Fruit fly (Drosophila melanogaster) whole organism, adult: ENCODE measurements around the gene GstZ1.

Experiments used
- CG11617 ChIP-seq: fragments of 200-800 bp; sonication (Bioruptor generic); optimal IDR thresholded peaks from 2 replicates; lab custom pipeline; 2017; ENCODE audit warnings: mild to moderate bottlenecking, missing biosample characterization, missing genetic modification reagents, missing genetic modification characterization
- CG14711 ChIP-seq: fragments of 200-800 bp; sonication (Bioruptor generic); optimal IDR thresholded peaks from 2 replicates; lab custom pipeline; 2018; ENCODE audit warnings: missing biosample characterization, mild to moderate bottlenecking, missing genetic modification characterization, moderate library complexity
- ovo ChIP-seq: fragments of 200-800 bp; sonication (Bioruptor generic); optimal IDR thresholded peaks from 2 replicates; lab custom pipeline; 2016; ENCODE audit warnings: missing biosample characterization, missing genetic modification characterization

DNA sequence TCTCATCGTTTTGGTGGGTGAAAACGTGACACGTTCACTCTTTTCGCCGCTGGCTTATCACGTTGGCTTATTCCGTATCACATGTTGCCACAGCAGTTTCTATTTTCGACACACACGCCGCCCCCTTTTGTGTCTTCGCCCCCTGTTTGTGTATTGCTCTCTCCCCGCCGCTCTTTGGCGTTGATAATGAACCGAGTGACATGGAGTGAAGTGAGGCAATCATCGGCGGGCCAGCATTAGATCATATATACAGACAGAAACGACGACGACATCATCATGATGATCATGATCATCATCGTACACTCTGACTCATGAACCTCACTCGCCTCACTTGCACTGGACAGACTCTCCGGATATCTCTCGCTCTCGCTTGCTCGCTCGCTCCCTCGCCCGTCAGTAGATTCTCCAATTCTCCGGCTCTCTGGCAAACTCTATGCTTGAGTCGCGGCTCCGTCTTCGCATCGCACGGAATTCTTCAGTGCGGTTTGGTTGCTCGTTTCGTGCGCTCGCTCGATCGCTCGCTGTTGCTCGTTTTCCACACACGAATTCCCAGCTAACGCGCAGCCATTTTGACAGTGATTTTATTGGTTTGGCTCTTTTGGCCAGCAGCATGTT, 19.9 kb downstream of the GstZ1 start:
- TF ChIP-seq CG11617 (GFP tag; lab: Kevin White, UChicago), result no peak
- TF ChIP-seq ovo (GFP tag; lab: Kevin White, UChicago), result no peak
- no peak for TF ChIP-seq CG14711 (tag; lab: Kevin White, UChicago)
